Fruit fly (Drosophila melanogaster) whole organism, prepupa: Measurements from ENCODE around the gene Tg.
A peak's percentile ranks its signal among the peaks of the same experiment; 100 is the strongest.

Experiments
- Blimp-1 ChIP-seq: fragments of 200-800 bp; sonication (Bioruptor generic); optimal IDR thresholded peaks from 3 replicates; lab custom pipeline; 2017; ENCODE audit warnings: missing biosample characterization, missing genetic modification characterization, mild to moderate bottlenecking, moderate library complexity, missing genetic modification reagents
- CG11762 ChIP-seq: fragments of 200-800 bp; sonication (Bioruptor generic); optimal IDR thresholded peaks from 3 replicates; lab custom pipeline; 2016; ENCODE audit warnings: missing biosample characterization, missing genetic modification characterization; ENCODE audit not compliant: insufficient read depth
- CG15336 ChIP-seq: fragments of 200-800 bp; sonication (Bioruptor generic); IDR thresholded peaks from 2 replicates; pipeline ENCODE4 v1.3.6; 2022; ENCODE audit warnings: missing biosample characterization, missing genetic modification characterization
- CG16779 ChIP-seq: fragments of 200-800 bp; sonication (Bioruptor generic); optimal IDR thresholded peaks from 3 replicates; lab custom pipeline; 2017; ENCODE audit warnings: missing biosample characterization, mild to moderate bottlenecking, missing genetic modification characterization
- CG3032 ChIP-seq: fragments of 200-800 bp; optimal IDR thresholded peaks from 2 replicates; lab custom pipeline; 2019; ENCODE audit warnings: missing biosample characterization, mild to moderate bottlenecking, missing genetic modification characterization, moderate library complexity
- CG32006 ChIP-seq: fragments of 200-800 bp; sonication (Bioruptor generic); optimal IDR thresholded peaks from 3 replicates; lab custom pipeline; 2017; ENCODE audit warnings: missing biosample characterization, mild to moderate bottlenecking, missing genetic modification characterization
- CG6808 ChIP-seq: fragments of 200-800 bp; sonication (Bioruptor generic); optimal IDR thresholded peaks from 3 replicates; lab custom pipeline; 2017; ENCODE audit warnings: missing biosample characterization, missing genetic modification characterization, mild to moderate bottlenecking, moderate library complexity, missing genetic modification reagents
- Eip75B ChIP-seq: fragments of 200-800 bp; sonication (Bioruptor generic); optimal IDR thresholded peaks from 3 replicates; lab custom pipeline; 2016; ENCODE audit warnings: missing biosample characterization, missing genetic modification characterization
- Gug ChIP-seq: fragments of 200-800 bp; sonication (Bioruptor generic); IDR thresholded peaks from 2 replicates; pipeline ENCODE4 v1.3.6; 2022; ENCODE audit warnings: missing biosample characterization, missing genetic modification characterization
- Lpt ChIP-seq: fragments of 200-800 bp; sonication (Bioruptor generic); optimal IDR thresholded peaks from 3 replicates; lab custom pipeline; 2016; ENCODE audit warnings: missing biosample characterization, missing genetic modification characterization
- Met ChIP-seq: fragments of 200-800 bp; sonication (Bioruptor generic); optimal IDR thresholded peaks from 3 replicates; lab custom pipeline; 2016; ENCODE audit warnings: missing biosample characterization, missing genetic modification characterization
- Sox14 ChIP-seq: fragments of 200-800 bp; sonication (Bioruptor generic); optimal IDR thresholded peaks from 3 replicates; lab custom pipeline; 2016; ENCODE audit warnings: missing biosample characterization, missing genetic modification characterization
- dsx ChIP-seq: fragments of 200-800 bp; optimal IDR thresholded peaks from 3 replicates; lab custom pipeline; 2019; ENCODE audit warnings: missing biosample characterization, mild to moderate bottlenecking, missing genetic modification characterization, moderate library complexity; ENCODE audit not compliant: poor library complexity, severe bottlenecking

dm6 chr2L:8030693-8031210 lies 19.5 kb downstream of the Tg start, which contains the start of gene Cka:
- TF ChIP-seq Lpt (GFP tag; lab: Kevin White, UChicago), result no peak
- TF ChIP-seq dsx, result peak; percentile 42
- peak; percentile 14 for TF ChIP-seq CG6808
- no peak for TF ChIP-seq CG32006 (GFP tag; lab: Kevin White, UChicago)
- no peak for TF ChIP-seq Met (GFP tag; lab: Kevin White, UChicago)
- no peak for TF ChIP-seq CG3032 (tag; lab: Kevin White, UChicago)
- peak; percentile 76 for TF ChIP-seq Sox14 (GFP tag; lab: Kevin White, UChicago)
- peak; percentile 29; the same call in 1 of the 2 replicates for TF ChIP-seq CG15336 (GFP tag; lab: Robert Waterston, UW)
- no peak for TF ChIP-seq Eip75B
- TF ChIP-seq Blimp-1 (GFP tag; lab: Kevin White, UChicago), result no peak
- no peak for TF ChIP-seq CG16779 (tag; lab: Kevin White, UChicago)
- TF ChIP-seq CG11762, result no peak
- TF ChIP-seq Gug (GFP tag; lab: Robert Waterston, UW), result no peak
